Worm (Caenorhabditis elegans): ENCODE measurements around the gene F33H12.7.
"Not testable (repeated sequence)": the region's sequence is repeated elsewhere in the genome, so short reads cannot be mapped to it uniquely, and the experiment has no call there.

The F33H12.7 gene

DNA sequence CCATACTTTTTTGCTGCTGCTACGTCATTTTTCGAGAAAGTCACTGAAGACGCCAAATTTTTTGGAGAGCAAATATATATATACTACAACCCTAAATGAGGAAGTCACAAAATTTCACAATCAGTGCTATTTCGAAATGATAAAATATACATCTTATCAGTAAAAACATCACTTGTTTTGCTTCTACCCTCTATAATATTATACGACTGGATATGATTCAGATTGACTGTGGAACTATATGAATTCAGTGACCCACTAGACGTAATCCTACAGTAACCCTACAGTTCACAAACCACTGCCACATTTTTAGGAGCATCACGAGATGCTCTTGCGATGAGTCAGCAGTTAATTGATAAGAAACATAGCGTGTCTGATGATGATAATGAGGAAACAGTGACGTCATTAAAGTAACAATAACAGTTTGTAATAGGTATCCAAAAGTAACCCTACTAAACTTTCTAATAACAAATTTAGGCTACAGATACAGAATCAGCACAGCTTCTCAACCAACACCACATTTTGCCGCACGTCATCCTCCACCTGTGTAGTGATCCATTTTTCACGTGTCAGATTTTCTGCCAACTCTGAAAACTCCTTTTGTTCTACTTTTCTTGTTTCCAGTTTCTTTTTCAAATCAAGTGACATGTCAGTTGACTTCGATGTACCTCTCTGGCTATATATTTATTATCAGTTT is at the start of gene F33H12.7, which contains the start of gene sri-39:
F33H12.7 (minus strand) TSS at position 51 of the 694 bp plus-strand sequence.
sri-39 (plus strand) TSS at position 644 of the 694 bp plus-strand sequence.
- TF ChIP-seq him-1 (tag; optimal IDR thresholded peaks at IDR 0.05) (no peak), dao-5 (tag; optimal IDR thresholded peaks at IDR 0.05) (no peak), W03F9.2 (tag; optimal IDR thresholded peaks at IDR 0.05) (no peak)

DNA sequence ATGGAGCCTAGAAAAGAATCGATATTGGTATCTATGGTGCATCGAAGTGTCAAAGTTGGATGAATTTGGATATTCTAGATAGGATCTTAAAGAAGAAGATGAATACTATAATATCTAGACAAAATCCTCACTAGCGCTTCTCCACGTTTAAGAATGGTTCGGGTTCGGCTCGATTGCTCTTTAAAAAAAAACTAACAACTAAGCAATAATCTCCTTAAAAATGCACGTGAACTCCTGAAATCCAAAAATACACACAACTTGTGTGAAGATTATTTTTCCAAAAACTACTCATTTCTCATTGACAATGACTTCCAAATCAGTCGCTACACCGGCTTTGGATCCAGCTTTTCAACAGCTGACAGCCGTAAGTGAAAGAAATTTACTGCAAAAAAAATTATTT is 44.5 kb upstream of the F33H12.7 start, which contains the start of gene D2062.1:
D2062.1 (plus strand) TSS at position 301 of the 400 bp plus-strand sequence.
- no peak for TF ChIP-seq dao-5 (tag; optimal IDR thresholded peaks at IDR 0.05)
- TF ChIP-seq W03F9.2 (tag; optimal IDR thresholded peaks at IDR 0.05): no peak
- TF ChIP-seq him-1 (tag; optimal IDR thresholded peaks at IDR 0.05): no peak

DNA sequence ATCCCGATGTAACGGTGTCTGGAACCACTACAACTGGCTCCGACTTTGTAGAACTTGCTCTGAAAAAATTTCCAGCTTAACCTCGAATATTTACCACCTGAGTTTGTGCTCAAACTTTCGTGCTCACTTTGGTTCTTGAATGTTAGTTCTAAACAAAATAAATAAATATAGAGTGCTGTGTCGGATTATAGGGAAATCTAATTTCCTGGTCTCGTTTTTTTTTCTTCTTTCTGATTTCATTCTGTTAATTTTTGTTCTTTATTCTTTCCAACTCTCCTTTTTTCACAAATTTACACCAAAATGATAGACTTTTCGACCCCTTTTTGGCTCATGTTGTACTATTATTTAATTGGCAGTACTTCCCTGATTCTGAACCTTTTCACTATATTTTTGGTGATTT is 42.6 kb upstream of the F33H12.7 start, which contains the start of gene sri-37:
sri-37 (plus strand) TSS at position 301 of the 400 bp plus-strand sequence.
- TF ChIP-seq dao-5 (tag; optimal IDR thresholded peaks at IDR 0.05) (no peak), W03F9.2 (tag; optimal IDR thresholded peaks at IDR 0.05) (no peak), him-1 (tag; optimal IDR thresholded peaks at IDR 0.05) (no peak)

DNA sequence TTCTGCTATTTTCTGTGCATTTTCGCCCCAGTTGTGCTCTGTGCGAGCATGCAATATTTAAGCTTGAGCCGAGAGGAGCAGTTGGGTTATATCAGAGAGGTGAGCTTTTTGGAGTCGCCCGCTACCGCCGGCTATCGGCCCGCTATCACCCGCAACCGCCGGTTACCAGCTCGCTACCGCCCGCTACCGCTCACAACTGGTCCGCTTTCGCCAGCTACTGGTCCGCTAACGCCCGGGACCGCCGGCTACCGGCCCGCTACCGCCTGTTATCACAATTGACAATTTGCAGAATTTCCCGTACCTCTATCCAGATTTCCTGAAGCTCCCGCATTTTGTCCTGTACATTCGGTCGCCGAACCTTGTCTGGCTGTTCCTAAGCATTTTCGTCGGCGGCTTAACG is 41.7 kb upstream of the F33H12.7 start:
- TF ChIP-seq W03F9.2 (tag; optimal IDR thresholded peaks at IDR 0.05) (no peak), dao-5 (tag; optimal IDR thresholded peaks at IDR 0.05) (no peak), him-1 (tag; optimal IDR thresholded peaks at IDR 0.05) (no peak)

DNA sequence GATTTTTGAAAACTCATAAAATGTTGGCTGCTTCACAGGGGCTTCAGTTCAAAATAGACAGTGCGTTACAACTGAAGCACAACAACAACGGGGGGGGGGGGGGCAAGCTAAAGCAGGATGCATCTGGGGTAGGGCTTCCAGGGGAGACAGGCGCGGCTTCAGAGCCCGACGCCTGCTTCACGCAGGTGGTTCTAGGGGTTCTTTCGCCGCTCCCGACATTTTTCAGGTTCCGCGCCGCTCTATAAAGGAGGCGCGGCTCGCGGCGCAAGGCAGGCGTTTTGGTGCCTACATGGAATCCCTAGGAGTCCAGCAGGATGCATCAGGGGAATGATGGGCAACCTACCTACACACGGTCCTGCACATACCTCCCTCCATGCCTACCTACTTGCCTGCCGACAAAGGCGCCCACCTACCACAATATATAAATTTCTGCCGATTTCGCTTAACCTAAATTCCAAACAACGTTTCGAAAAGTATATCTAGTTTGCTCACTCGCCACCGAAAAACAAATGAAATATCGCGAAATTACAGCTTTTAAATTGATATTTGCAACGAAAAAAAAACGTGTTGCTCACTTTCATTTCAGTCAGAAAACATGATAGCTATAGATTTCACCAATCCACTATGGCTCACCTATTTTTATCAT is 40.6 kb upstream of the F33H12.7 start, which contains the start of gene sri-71:
sri-71 (plus strand) TSS at position 596 of the 646 bp plus-strand sequence.
- TF ChIP-seq dao-5 (tag; optimal IDR thresholded peaks at IDR 0.05) (no peak), W03F9.2 (tag; optimal IDR thresholded peaks at IDR 0.05) (no peak), him-1 (tag; optimal IDR thresholded peaks at IDR 0.05) (no peak)

DNA sequence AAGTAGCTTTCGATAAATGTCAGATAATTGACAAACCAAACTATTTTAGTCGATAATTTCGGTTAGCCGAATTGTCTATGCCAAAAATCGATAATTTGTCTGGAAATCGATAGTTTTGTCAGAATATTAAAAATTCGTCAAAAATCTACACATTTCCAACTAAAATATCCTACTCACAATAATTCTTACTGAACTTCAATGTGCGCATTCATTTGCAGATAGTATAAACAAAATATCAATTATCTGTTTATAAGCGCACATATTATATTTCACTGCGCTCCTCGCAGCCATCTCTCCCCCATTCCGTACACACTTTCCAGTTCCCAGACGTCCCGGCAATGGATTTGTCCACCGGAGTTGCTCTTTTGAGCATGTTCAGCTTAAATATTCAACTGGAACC is 38.1 kb upstream of the F33H12.7 start, which contains the start of gene lgc-28:
lgc-28 (plus strand) TSS at position 301 of the 400 bp plus-strand sequence.
- no peak for TF ChIP-seq him-1 (tag; optimal IDR thresholded peaks at IDR 0.05)
- TF ChIP-seq dao-5 (tag; optimal IDR thresholded peaks at IDR 0.05): no peak

DNA sequence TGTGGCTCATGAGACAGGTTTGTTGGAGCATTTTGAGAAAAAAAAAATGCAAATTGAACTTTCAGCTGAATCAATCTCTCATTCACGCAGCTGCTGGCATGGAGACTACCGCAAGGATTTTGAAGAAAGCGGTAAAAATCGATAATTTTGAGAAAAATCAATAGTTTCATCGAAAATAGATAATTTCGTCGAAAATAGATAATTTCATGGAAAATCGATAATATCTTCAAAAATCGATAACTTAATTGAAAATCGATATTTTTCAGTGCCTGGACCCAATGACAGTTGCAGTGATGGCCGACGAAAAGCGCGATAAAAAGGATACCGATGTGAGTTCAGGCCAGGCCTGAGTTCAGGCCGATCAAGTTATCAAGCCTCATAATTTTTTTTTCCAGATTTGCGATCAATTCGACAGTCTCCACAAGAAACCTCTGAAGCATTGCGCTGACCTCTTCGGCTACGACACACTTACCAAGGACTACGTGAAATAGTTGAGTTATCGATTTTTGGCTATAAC is 36.3 kb upstream of the F33H12.7 start, which contains the start of gene D2062.4:
D2062.4 (plus strand) TSS at position 467 of the 517 bp plus-strand sequence.
- not testable (repeated sequence) for TF ChIP-seq W03F9.2, dao-5, him-1 (tag; optimal IDR thresholded peaks at IDR 0.05)

DNA sequence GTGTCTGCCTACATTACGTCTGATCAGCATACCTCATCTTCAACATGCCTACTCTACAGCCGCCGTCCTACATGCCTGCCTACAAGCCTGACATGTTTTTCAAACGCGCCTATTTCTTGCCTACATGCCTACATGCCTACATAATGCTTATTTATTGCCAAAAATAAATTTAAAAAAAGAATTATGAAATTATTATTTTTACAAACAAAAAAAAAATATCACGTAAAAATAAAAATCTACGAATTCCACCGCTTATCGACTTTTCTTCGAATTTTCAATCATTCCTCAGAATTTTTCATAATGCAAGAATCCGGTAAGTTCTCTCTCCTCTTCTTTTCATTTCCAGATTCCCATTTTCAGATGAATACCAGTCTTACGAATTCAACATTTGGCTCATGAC is 35.8 kb upstream of the F33H12.7 start, which contains the start of gene D2062.5:
D2062.5 (plus strand) TSS at position 301 of the 400 bp plus-strand sequence.
- no peak for TF ChIP-seq W03F9.2 (tag; optimal IDR thresholded peaks at IDR 0.05)
- no peak for TF ChIP-seq him-1 (tag; optimal IDR thresholded peaks at IDR 0.05)
- no peak for TF ChIP-seq dao-5 (tag; optimal IDR thresholded peaks at IDR 0.05)

DNA sequence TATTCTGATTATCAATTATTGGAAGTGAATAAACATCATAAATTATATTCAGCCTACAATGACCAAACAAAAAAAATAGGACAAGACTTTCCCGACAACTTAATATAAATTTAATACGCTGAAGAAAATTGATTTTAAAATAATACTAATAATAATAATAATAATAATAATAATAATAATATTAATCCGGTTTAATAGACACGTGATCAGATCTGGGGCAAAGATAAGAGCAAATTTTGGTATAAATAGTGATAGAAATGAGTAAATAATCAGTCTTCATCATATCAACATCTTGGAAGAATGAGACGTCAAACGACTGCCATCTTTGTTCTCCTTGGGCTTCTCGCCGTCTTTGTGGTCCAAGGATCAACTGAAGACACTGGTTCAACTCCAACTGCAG is 32.4 kb upstream of the F33H12.7 start, which contains the start of gene msrp-6:
msrp-6 (plus strand) TSS at position 301 of the 400 bp plus-strand sequence.
- TF ChIP-seq him-1, dao-5, W03F9.2 (tag; optimal IDR thresholded peaks at IDR 0.05): not testable (repeated sequence)

DNA sequence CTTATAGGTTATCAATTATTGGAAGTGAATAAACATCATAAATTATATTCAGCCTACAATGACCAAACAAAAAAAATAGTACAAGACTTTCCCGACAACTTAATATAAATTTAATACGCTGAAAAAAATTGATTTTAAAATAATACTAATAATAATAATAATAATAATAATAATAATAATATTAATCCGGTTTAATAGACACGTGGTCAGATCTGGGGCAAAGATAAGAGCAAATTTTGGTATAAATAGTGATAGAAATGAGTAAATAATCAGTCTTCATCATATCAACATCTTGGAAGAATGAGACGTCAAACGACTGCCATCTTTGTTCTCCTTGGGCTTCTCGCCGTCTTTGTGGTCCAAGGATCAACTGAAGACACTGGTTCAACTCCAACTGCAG is 29.9 kb upstream of the F33H12.7 start, which contains the start of gene msrp-5:
msrp-5 (plus strand) TSS at position 301 of the 400 bp plus-strand sequence.
- TF ChIP-seq W03F9.2, dao-5, him-1 (tag; optimal IDR thresholded peaks at IDR 0.05): not testable (repeated sequence)

DNA sequence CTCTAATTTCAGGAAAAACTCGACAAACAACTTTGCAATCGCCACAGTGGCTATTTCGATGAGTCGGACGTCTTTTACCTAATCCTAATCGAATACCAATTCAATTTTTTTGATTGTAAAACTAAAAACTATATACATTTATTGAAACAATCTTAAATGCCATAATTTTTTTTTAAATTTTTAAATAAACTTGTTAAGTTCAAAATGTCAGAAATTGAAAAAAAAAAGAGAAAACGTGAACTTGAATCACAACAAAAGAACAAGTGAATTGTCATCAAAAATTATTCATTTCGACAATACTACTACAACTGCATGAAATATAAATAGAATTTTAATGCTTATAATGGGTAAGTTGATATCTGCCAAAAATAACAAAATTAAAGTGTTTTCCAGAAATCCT is 25.6 kb upstream of the F33H12.7 start, which contains the start of gene D2062.13:
D2062.13 (plus strand) TSS at position 301 of the 400 bp plus-strand sequence.
- TF ChIP-seq him-1, dao-5, W03F9.2 (tag; optimal IDR thresholded peaks at IDR 0.05): not testable (repeated sequence)

DNA sequence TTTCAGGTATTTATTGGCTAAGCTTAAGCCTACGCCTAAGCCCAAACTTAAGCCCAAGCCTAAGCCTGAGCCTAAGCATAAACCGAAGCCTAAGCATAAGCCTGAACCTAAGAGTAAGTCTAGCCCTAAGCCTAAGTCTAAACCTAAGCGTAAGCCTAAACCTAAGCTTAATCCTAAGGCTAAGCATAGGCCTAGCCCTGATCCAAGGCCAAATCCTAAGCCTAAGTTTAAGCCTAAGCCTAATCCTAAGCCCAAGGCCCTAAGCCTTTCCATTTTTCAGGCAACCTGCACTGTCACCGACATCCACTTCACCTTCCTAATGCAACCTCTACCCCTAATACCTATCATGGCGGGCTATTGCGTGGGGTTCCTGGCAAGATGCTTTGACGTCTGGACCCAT is 24.3 kb upstream of the F33H12.7 start:
- TF ChIP-seq dao-5 (tag; optimal IDR thresholded peaks at IDR 0.05): no peak
- no peak for TF ChIP-seq W03F9.2 (tag; optimal IDR thresholded peaks at IDR 0.05)
- no peak for TF ChIP-seq him-1 (tag; optimal IDR thresholded peaks at IDR 0.05)

DNA sequence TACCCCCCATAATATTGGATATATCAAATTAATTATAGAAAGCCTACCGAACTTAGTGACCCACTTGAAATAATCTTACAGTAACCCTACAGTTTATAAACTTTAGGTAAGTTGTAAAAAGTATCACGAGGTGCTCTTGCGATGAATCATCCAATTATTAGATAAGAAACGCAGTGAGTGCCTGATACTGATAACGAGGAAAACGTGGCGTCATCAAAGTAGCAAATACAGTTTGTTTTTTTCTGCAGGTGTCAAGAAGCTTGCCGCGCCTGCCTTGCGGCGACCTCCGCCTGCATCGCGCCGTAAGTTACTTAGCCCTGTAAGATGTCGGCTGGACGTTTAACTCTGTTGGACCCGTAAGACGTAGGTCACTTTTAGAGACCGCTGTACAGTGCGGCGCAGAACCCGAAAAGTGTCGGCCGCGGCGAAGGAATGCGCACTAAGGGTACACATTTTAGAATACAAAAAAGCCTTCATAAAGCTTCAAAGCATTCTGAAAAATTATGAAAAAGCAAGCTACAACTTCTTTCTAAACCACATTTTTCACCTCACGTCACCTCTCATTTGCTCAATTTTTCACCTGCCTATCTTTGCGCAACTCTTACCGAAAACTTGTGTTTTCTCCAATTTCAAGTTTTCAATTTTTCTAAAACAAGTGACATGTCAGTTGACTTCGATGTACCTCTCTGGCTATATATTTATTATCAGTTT is 23.6 kb upstream of the F33H12.7 start, which contains the start of gene sri-38:
sri-38 (plus strand) TSS at position 661 of the 711 bp plus-strand sequence.
- TF ChIP-seq him-1 (tag; optimal IDR thresholded peaks at IDR 0.05) (no peak), dao-5 (tag; optimal IDR thresholded peaks at IDR 0.05) (no peak), W03F9.2 (tag; optimal IDR thresholded peaks at IDR 0.05) (no peak)
